Worm (Caenorhabditis elegans) whole organism, L4 larva: ENCODE data around the gene T08D10.4.

Source experiments
- Y105C5A.15 ChIP-seq: fragments of 200-800 bp; sonication (Bioruptor generic); IDR thresholded peaks from 2 replicates; pipeline ENCODE4 v1.3.6; 2022; ENCODE audit warnings: missing genetic modification characterization, missing compliant biosample characterization
- ama-1 ChIP-seq: fragments of 150-350 bp; optimal IDR thresholded peaks from 2 replicates; lab custom pipeline; 2014; ENCODE audit warnings: inconsistent platforms, mixed read lengths
- mdt-29 ChIP-seq: fragments of 200-800 bp; sonication (Bioruptor generic); IDR thresholded peaks from 2 replicates; pipeline ENCODE4 v1.3.6; 2022; ENCODE audit warnings: missing genetic modification reagents, missing genetic modification characterization, missing compliant biosample characterization
- nhr-25 ChIP-seq: sonication (generic microtip); optimal IDR thresholded peaks from 2 replicates; lab custom pipeline; 2017; ENCODE audit warnings: missing genetic modification characterization, mild to moderate bottlenecking, missing compliant biosample characterization, antibody characterized with exemption, moderate library complexity, borderline replicate concordance; ENCODE audit not compliant: insufficient read depth
- nhr-28 ChIP-seq: fragments of 150-350 bp; optimal IDR thresholded peaks from 2 replicates; lab custom pipeline; 2014; ENCODE audit warnings: missing biosample characterization, missing genetic modification characterization
- zag-1 ChIP-seq: fragments of 150-350 bp; optimal IDR thresholded peaks from 2 replicates; lab custom pipeline; 2014; ENCODE audit warnings: missing biosample characterization, missing genetic modification characterization

DNA sequence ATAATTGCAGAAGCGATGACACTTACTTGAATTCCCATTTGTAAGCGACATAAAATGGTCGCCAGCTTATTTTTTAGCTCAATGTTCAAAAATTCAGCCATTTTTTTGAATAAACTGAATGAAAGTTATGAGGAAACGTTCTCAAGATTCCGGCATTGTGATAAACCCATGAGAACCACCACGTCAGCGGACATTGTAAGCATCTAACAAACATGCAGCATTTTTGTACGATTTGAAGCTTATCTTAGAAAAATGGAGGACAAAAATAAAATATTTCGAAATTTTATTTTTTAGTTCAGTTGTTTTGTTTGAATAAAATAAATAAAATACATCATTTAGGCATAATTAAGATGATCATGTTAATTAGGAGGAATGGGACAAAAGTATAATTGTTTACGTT lies at the start of gene T08D10.4:
- TF ChIP-seq mdt-29 (GFP tag; lab: Robert Waterston, UW) = no peak
- no peak for TF ChIP-seq nhr-28 (tag; lab: Kevin White, UChicago)
- TF ChIP-seq Y105C5A.15 (GFP tag; lab: Robert Waterston, UW) = no peak
- TF ChIP-seq ama-1 (lab: Kevin White, UChicago) = no peak
- TF ChIP-seq nhr-25 (tag; lab: Kevin White, UChicago) = no peak
- no peak for TF ChIP-seq zag-1 (tag; lab: Kevin White, UChicago)
